Worm (Caenorhabditis elegans) whole organism, L4 larva: ENCODE measurements around the gene F11G11.13.
A peak's percentile ranks its signal among the peaks of the same experiment; 100 is the strongest.

Experiments
- aly-2 ChIP-seq: sonication (generic microtip); optimal IDR thresholded peaks from 2 replicates; lab custom pipeline; 2018; ENCODE audit warnings: missing biosample characterization, missing genetic modification characterization
- ceh-82 ChIP-seq: sonication (generic microtip); optimal IDR thresholded peaks from 2 replicates; lab custom pipeline; 2017; ENCODE audit warnings: missing biosample characterization, missing genetic modification characterization
- egl-27 ChIP-seq: sonication (generic microtip); optimal IDR thresholded peaks from 3 replicates; lab custom pipeline; 2017; ENCODE audit warnings: missing biosample characterization, missing genetic modification reagents, missing genetic modification characterization
- fkh-10 ChIP-seq: fragments of 150-350 bp; optimal IDR thresholded peaks from 2 replicates; lab custom pipeline; 2014; ENCODE audit warnings: missing biosample characterization, missing genetic modification reagents, missing genetic modification characterization
- lin-15B ChIP-seq: fragments of 150-350 bp; sonication (generic microtip); optimal IDR thresholded peaks from 3 replicates; lab custom pipeline; 2014; ENCODE audit warnings: missing biosample characterization, missing genetic modification characterization
- mdl-1 ChIP-seq, 2 experiments: fragments of 150-350 bp in 1 of 2; sonication (generic microtip) in 1 of 2; optimal IDR thresholded peaks; 2 replicates each; lab custom pipeline; 2014 to 2017; ENCODE audit warnings: missing biosample characterization in 2 of 2, missing genetic modification characterization in 2 of 2
- nhr-11 ChIP-seq: fragments of 150-350 bp; optimal IDR thresholded peaks from 2 replicates; lab custom pipeline; 2014; ENCODE audit warnings: missing biosample characterization, missing genetic modification characterization
- nhr-237 ChIP-seq: sonication (generic microtip); optimal IDR thresholded peaks from 2 replicates; lab custom pipeline; 2017; ENCODE audit warnings: missing biosample characterization, missing genetic modification characterization
- snpc-4 ChIP-seq: fragments of 150-350 bp; optimal IDR thresholded peaks from 2 replicates; lab custom pipeline; 2014; ENCODE audit warnings: missing biosample characterization, missing genetic modification characterization
- spr-3 ChIP-seq: fragments of 200-800 bp; sonication (Bioruptor generic); optimal IDR thresholded peaks from 2 replicates; lab custom pipeline; 2018; ENCODE audit warnings: mild to moderate bottlenecking, missing genetic modification characterization, missing compliant biosample characterization
- unc-39 ChIP-seq: sonication (generic microtip); optimal IDR thresholded peaks from 2 replicates; lab custom pipeline; 2017; ENCODE audit warnings: missing biosample characterization, missing genetic modification characterization

DNA sequence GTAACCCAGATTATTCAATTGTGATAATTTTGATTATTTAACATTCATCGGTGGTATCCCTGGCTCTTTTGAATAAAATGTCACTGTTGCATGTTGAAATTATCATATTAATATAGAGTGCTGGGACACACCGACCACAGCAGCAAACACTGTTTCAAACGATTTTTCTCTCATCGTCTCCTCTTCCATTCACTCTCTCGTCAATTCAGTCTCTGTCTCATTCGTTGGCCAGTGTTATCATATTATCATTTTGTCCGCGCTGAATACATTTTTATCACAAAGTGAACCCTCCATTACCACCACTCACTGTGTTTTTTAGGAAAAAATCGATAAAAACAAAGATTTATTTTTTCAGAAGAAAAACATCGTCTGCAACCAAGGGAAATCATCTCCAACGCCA lies 18.9 kb downstream of the F11G11.13 start:
- TF ChIP-seq unc-39 (tag; lab: Kevin White, UChicago) (no peak), snpc-4 (tag; lab: Kevin White, UChicago) (no peak), mdl-1 (tag; optimal IDR thresholded peaks at IDR 0.05; lab: Kevin White, UChicago) (peak in 1 of 2 experiments; percentile 1), fkh-10 (GFP tag; lab: Kevin White, UChicago) (no peak), nhr-237 (no peak), egl-27 (tag; lab: Kevin White, UChicago) (no peak), nhr-11 (tag; lab: Kevin White, UChicago) (no peak), spr-3 (GFP tag; lab: Kevin White, UChicago) (no peak), lin-15B (tag; lab: Kevin White, UChicago) (no peak), ceh-82 (tag; lab: Kevin White, UChicago) (no peak), aly-2 (tag; lab: Kevin White, UChicago) (no peak)
